Worm (Caenorhabditis elegans): Measurements from ENCODE around the gene K10G6.5.

Gene K10G6.5

DNA sequence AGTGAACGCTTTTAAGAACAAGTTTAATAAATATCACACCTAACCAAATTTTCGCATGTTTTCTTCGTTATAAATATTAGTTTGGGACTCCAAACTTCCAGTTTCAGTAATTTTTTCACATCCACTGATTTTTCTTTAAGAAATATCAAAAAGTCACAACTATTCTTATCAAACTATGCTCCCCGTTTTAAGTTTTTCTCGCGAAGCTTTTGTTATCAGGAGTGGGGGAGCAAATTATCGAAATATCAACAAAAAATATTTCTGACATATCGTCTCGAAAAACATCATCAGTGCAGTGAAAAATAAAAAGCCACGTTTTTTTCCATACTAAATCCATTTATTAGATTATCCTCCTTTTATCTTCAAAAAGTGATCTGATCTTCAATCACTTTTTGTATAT, 5.0 kb downstream of the K10G6.5 start:
- TF ChIP-seq ztf-4 (tag; optimal IDR thresholded peaks at IDR 0.05) (no peak), fos-1 (tag; optimal IDR thresholded peaks at IDR 0.05) (peak; percentile 61), nhr-129 (tag; optimal IDR thresholded peaks at IDR 0.05) (no peak)

DNA sequence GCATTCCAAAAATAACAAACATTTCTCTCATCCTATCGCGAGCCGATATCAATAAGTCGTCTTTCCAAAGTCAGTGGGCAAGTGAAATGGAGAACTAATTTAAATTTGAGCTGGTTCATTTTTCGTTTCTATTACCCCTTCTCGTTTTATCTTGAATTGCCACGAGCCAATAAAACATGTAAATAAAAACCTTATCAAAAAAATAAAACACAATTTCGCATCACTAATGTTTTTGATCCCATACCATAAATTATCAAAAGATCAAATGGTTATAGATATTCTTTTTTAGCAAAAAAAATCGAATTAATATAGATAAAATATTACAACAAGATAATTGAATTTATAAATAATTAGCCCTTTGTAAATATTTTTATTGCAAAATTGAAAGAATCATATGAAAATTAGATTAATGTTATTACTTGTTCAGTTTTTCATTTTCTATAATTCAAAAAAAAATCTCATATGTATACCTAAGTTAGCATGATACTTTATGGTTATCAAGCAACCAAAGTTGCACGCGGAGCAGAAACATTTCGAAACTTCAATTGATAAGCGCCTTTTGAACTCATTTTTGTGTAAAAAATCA, 5.7 kb downstream of the K10G6.5 start, which contains the start of gene Y14H12A.1:
Gene Y14H12A.1, plus strand, starts transcription at position 536 of the 586 bp plus-strand sequence.
- TF ChIP-seq lsy-2 (tag; optimal IDR thresholded peaks at IDR 0.05) = no peak
- TF ChIP-seq mab-5 (tag; optimal IDR thresholded peaks at IDR 0.05) = no peak
- TF ChIP-seq gmeb-1 (tag; optimal IDR thresholded peaks at IDR 0.05) = no peak
- no peak for TF ChIP-seq C34F6.9 (tag; optimal IDR thresholded peaks at IDR 0.05)
- TF ChIP-seq skn-1 (tag; optimal IDR thresholded peaks at IDR 0.05) = no peak
- TF ChIP-seq fos-1 (tag; optimal IDR thresholded peaks at IDR 0.05) = no peak

DNA sequence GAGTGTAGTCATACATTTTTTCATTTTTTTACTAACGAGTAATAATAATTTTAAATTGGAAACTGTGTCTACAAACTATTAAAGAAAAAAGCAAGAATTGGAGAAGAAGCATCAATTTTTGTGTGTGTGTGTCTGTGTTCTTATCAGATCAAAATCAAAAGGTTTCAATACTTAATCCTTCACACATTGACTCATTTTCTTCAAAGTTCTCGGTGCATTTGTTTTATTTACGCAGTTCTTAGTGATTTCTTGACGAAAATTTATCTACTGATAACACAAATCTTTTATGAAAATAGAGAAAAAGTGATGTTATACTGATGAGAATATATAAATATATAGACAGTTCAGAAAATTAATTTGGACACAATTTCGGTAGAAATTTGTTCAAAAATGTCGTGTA, 9.0 kb downstream of the K10G6.5 start, which contains the start of gene clc-22:
Gene clc-22, minus strand, starts transcription at position 71 of the 400 bp plus-strand sequence.
- TF ChIP-seq sem-4 (tag; optimal IDR thresholded peaks at IDR 0.05) = no peak
- peak; percentile 5 for TF ChIP-seq fos-1 (tag; optimal IDR thresholded peaks at IDR 0.05)

DNA sequence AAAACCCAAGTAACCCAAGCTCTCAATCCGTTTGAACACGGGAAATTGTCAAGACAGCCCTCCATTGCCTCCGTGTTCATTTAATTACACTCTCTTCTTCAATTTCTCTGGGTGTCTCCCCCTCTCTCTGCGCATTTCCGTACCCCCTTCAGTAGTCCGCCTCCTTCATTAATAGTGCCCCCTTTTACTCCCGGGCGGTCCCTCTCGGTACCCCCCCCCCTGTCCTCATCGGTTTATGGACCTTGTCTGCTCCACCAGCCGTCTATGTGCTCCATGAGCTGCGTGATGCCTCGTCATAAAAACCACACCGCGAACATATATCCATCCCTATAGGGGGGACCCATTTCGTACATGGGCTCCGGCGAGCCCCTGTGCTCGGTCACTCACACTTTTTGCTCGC, 12.5 kb downstream of the K10G6.5 start:
- no peak for TF ChIP-seq sma-3 (GFP tag; optimal IDR thresholded peaks at IDR 0.05)
- no peak for TF ChIP-seq nhr-23 (tag; optimal IDR thresholded peaks at IDR 0.05)
- no peak for TF ChIP-seq lsy-2 (tag; optimal IDR thresholded peaks at IDR 0.05)
- no peak for TF ChIP-seq ceh-82 (tag; optimal IDR thresholded peaks at IDR 0.05)
- TF ChIP-seq crh-2 (tag; optimal IDR thresholded peaks at IDR 0.05) = no peak
- TF ChIP-seq lin-39 (tag; optimal IDR thresholded peaks at IDR 0.05) = no peak
- TF ChIP-seq egl-27 (tag; optimal IDR thresholded peaks at IDR 0.05) = no peak
- TF ChIP-seq nhr-11 (tag; optimal IDR thresholded peaks at IDR 0.05) = no peak
- TF ChIP-seq lin-13 (GFP tag; optimal IDR thresholded peaks at IDR 0.05) = no peak
- no peak for TF ChIP-seq aly-2 (tag; optimal IDR thresholded peaks at IDR 0.05)
- no peak for TF ChIP-seq nhr-25 (tag; optimal IDR thresholded peaks at IDR 0.05)
- no peak for TF ChIP-seq nhr-129 (tag; optimal IDR thresholded peaks at IDR 0.05)
- TF ChIP-seq dmd-4 (tag; optimal IDR thresholded peaks at IDR 0.05) = no peak
- no peak for TF ChIP-seq lin-11 (tag; optimal IDR thresholded peaks at IDR 0.05)
- TF ChIP-seq blmp-1 (tag; optimal IDR thresholded peaks at IDR 0.05; ENCODE audit: insufficient read depth) = no peak
- no peak for TF ChIP-seq mdl-1 (tag; optimal IDR thresholded peaks at IDR 0.05)
- no peak for TF ChIP-seq skn-1 (tag; optimal IDR thresholded peaks at IDR 0.05)
- TF ChIP-seq elt-1 (tag; optimal IDR thresholded peaks at IDR 0.05) = no peak
- no peak for TF ChIP-seq nhr-10 (tag; optimal IDR thresholded peaks at IDR 0.05)

DNA sequence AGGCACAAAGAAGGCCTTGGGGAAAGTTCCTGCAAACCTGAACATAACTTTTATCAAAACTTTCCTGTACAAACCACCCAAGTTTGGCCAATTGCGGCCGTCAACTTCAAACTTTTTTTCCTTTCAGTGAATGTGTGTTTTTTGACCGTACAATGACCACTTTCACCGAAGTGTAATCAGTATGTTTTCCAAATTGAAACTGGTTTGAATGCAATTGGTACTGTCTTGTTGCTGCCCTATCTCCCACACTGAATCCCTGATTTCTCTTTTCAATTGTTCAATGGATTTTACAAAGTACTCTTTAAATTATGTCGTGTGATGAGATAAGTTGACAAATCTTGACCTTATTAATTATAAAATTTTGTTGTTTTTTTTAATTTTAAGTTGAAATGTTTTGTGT, 13.4 kb downstream of the K10G6.5 start:
- TF ChIP-seq zag-1 (tag; optimal IDR thresholded peaks at IDR 0.05) (no peak), aly-2 (tag; optimal IDR thresholded peaks at IDR 0.05) (no peak), ztf-4 (tag; optimal IDR thresholded peaks at IDR 0.05) (no peak), Y55F3AM.14 (GFP tag; optimal IDR thresholded peaks at IDR 0.05) (no peak), ceh-82 (tag; optimal IDR thresholded peaks at IDR 0.05) (no peak), crh-2 (tag; optimal IDR thresholded peaks at IDR 0.05) (no peak), lin-13 (GFP tag; optimal IDR thresholded peaks at IDR 0.05) (no peak), dmd-4 (tag; optimal IDR thresholded peaks at IDR 0.05) (no peak), nhr-11 (tag; optimal IDR thresholded peaks at IDR 0.05) (no peak), gmeb-1 (tag; optimal IDR thresholded peaks at IDR 0.05) (no peak), nhr-25 (tag; optimal IDR thresholded peaks at IDR 0.05) (no peak), unc-39 (tag; optimal IDR thresholded peaks at IDR 0.05) (no peak), mab-5 (tag; optimal IDR thresholded peaks at IDR 0.05) (no peak), lsy-2 (tag; optimal IDR thresholded peaks at IDR 0.05) (no peak), alr-1 (tag; optimal IDR thresholded peaks at IDR 0.05) (no peak), R02D3.7 (tag; optimal IDR thresholded peaks at IDR 0.05) (no peak), unc-55 (GFP tag; optimal IDR thresholded peaks at IDR 0.05) (no peak), sma-3 (GFP tag; optimal IDR thresholded peaks at IDR 0.05) (no peak), nhr-10 (tag; optimal IDR thresholded peaks at IDR 0.05) (no peak)

DNA sequence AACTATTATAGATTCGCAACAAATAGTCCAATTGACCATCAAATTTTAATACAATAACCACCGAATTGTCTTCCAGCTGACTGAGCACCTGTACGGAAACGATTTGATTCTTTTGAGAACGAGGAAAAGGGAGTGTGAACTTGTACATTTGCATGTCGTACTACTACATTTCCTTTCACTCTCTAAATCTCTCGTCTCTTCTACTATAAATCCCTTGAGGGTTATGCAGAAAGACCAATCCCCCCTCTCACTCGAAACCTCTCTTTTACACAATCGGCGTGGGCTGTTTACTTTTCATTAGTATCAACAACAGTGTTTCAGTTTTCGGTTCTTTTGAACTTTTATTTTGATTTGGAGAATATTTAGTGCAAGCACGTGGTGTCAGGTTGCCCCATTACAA, 15.1 kb downstream of the K10G6.5 start:
- TF ChIP-seq egl-27 (tag; optimal IDR thresholded peaks at IDR 0.05) = no peak
- no peak for TF ChIP-seq sma-9 (GFP tag; optimal IDR thresholded peaks at IDR 0.05)
- TF ChIP-seq sma-9 (tag; optimal IDR thresholded peaks at IDR 0.05) = no peak
